Worm (Caenorhabditis elegans) whole organism, young adult: Measurements from ENCODE around the gene pgl-3.

Source experiments
- B0261.1 ChIP-seq: sonication (generic microtip); optimal IDR thresholded peaks from 2 replicates; lab custom pipeline; 2016; ENCODE audit warnings: mild to moderate bottlenecking, missing genetic modification characterization, moderate library complexity, missing compliant biosample characterization
- F10E7.11 ChIP-seq: sonication (generic microtip); optimal IDR thresholded peaks from 2 replicates; lab custom pipeline; 2017; ENCODE audit warnings: mild to moderate bottlenecking, missing genetic modification characterization, moderate library complexity, missing compliant biosample characterization
- F23B12.7 ChIP-seq: sonication (generic microtip); optimal IDR thresholded peaks from 2 replicates; lab custom pipeline; 2017; ENCODE audit warnings: missing genetic modification characterization, mild to moderate bottlenecking, missing compliant biosample characterization, antibody characterized with exemption, moderate library complexity; ENCODE audit not compliant: insufficient read depth
- F33H1.4 ChIP-seq: fragments of 200-800 bp; sonication (Bioruptor generic); IDR thresholded peaks from 2 replicates; pipeline ENCODE4 v1.3.6; 2022; ENCODE audit warnings: missing genetic modification reagents, missing genetic modification characterization, missing compliant biosample characterization
- F37B4.10 ChIP-seq: fragments of 200-800 bp; sonication (Bioruptor generic); IDR thresholded peaks from 2 replicates; pipeline ENCODE4 v1.3.6; 2022; ENCODE audit warnings: missing genetic modification characterization, missing compliant biosample characterization
- F52B5.7 ChIP-seq: sonication (generic microtip); optimal IDR thresholded peaks from 2 replicates; lab custom pipeline; 2016; ENCODE audit warnings: mild to moderate bottlenecking, missing genetic modification characterization, missing compliant biosample characterization
- F55B11.4 ChIP-seq: sonication (generic microtip); optimal IDR thresholded peaks from 2 replicates; lab custom pipeline; 2016; ENCODE audit warnings: missing compliant biosample characterization, missing genetic modification characterization, borderline replicate concordance; ENCODE audit not compliant: insufficient read depth
- K11D2.4 ChIP-seq: fragments of 200-800 bp; sonication (Bioruptor generic); IDR thresholded peaks from 2 replicates; pipeline ENCODE4 v1.3.6; 2022; ENCODE audit warnings: missing genetic modification reagents, missing genetic modification characterization, missing compliant biosample characterization
- Y79H2A.3 ChIP-seq: fragments of 200-800 bp; sonication (Bioruptor generic); conservative IDR thresholded peaks from 2 replicates; pipeline ENCODE4 v1.3.6; 2022; ENCODE audit warnings: missing genetic modification reagents, missing genetic modification characterization, missing compliant biosample characterization
- aptf-3 ChIP-seq: fragments of 200-800 bp; sonication (Bioruptor generic); IDR thresholded peaks from 2 replicates; pipeline ENCODE4 v1.3.6; 2022; ENCODE audit warnings: missing genetic modification characterization, missing compliant biosample characterization
- atf-7 ChIP-seq: sonication (generic microtip); optimal IDR thresholded peaks from 2 replicates; lab custom pipeline; 2017; ENCODE audit warnings: mild to moderate bottlenecking, missing genetic modification characterization, missing compliant biosample characterization
- athp-1 ChIP-seq: sonication (generic microtip); optimal IDR thresholded peaks from 2 replicates; lab custom pipeline; 2017; ENCODE audit warnings: mild to moderate bottlenecking, missing genetic modification characterization, missing compliant biosample characterization
- ccch-3 ChIP-seq: fragments of 200-800 bp; sonication (Bioruptor generic); optimal IDR thresholded peaks from 2 replicates; lab custom pipeline; 2018; ENCODE audit warnings: mild to moderate bottlenecking, missing genetic modification characterization, missing compliant biosample characterization
- cebp-1 ChIP-seq, 2 experiments: fragments of 200-800 bp in 1 of 2; sonication (Bioruptor generic) in 1 of 2; sonication (generic microtip) in 1 of 2; IDR thresholded peaks in 1 of 2; optimal IDR thresholded peaks in 1 of 2; 2 replicates each; pipeline versions ENCODE4 v1.3.6 to Lab custom; 2017 to 2022; ENCODE audit warnings: missing compliant biosample characterization in 2 of 2, missing genetic modification characterization in 2 of 2, mild to moderate bottlenecking in 1 of 2, missing genetic modification reagents in 1 of 2, moderate library complexity in 1 of 2
- cebp-2 ChIP-seq: fragments of 200-800 bp; sonication (Bioruptor generic); IDR thresholded peaks from 2 replicates; pipeline ENCODE4 v1.3.6; 2022; ENCODE audit warnings: missing genetic modification characterization, missing compliant biosample characterization
- ceh-58 ChIP-seq: fragments of 200-800 bp; sonication (Bioruptor generic); IDR thresholded peaks from 2 replicates; pipeline ENCODE4 v1.3.6; 2022; ENCODE audit warnings: missing genetic modification characterization, missing compliant biosample characterization
- ceh-79 ChIP-seq: sonication (generic microtip); optimal IDR thresholded peaks from 2 replicates; lab custom pipeline; 2017; ENCODE audit warnings: mild to moderate bottlenecking, missing genetic modification characterization, missing compliant biosample characterization
- dpff-1 ChIP-seq: sonication (generic microtip); optimal IDR thresholded peaks from 2 replicates; lab custom pipeline; 2017; ENCODE audit warnings: mild to moderate bottlenecking, missing genetic modification characterization, missing compliant biosample characterization
- egrh-3 ChIP-seq: fragments of 200-800 bp; sonication (Bioruptor generic); IDR thresholded peaks from 2 replicates; pipeline ENCODE4 v1.3.6; 2022; ENCODE audit warnings: missing genetic modification reagents, missing genetic modification characterization, missing compliant biosample characterization
- him-1 ChIP-seq: sonication (generic microtip); optimal IDR thresholded peaks from 2 replicates; lab custom pipeline; 2016; ENCODE audit warnings: missing genotype, missing genetic modification reagents, missing genetic modification characterization, missing compliant biosample characterization
- let-607 ChIP-seq, 2 experiments: fragments of 200-800 bp in 1 of 2; sonication (Bioruptor generic) in 1 of 2; sonication (generic microtip) in 1 of 2; optimal IDR thresholded peaks; 2 replicates each; lab custom pipeline; 2016 to 2018; ENCODE audit warnings: mild to moderate bottlenecking in 2 of 2, missing compliant biosample characterization in 2 of 2, missing genetic modification characterization in 2 of 2, moderate library complexity in 2 of 2, missing genotype in 1 of 2
- mxl-1 ChIP-seq: sonication (generic microtip); optimal IDR thresholded peaks from 2 replicates; lab custom pipeline; 2016; ENCODE audit warnings: missing genetic modification characterization, missing compliant biosample characterization
- nfya-2 ChIP-seq: fragments of 200-800 bp; sonication (Bioruptor generic); IDR thresholded peaks from 2 replicates; pipeline ENCODE4 v1.3.6; 2022; ENCODE audit warnings: missing genetic modification reagents, missing genetic modification characterization, missing compliant biosample characterization
- nfyb-1 ChIP-seq: fragments of 200-800 bp; sonication (Bioruptor generic); IDR thresholded peaks from 2 replicates; pipeline ENCODE4 v1.3.6; 2022; ENCODE audit warnings: missing genetic modification reagents, missing genetic modification characterization, missing compliant biosample characterization
- nhr-80 ChIP-seq: sonication (generic microtip); optimal IDR thresholded peaks from 2 replicates; lab custom pipeline; 2016; ENCODE audit warnings: missing genetic modification characterization, missing compliant biosample characterization
- rpc-1 ChIP-seq, 2 experiments: fragments of 150-350 bp in 1 of 2; sonication (generic microtip) in 1 of 2; optimal IDR thresholded peaks; 2 replicates each; lab custom pipeline; 2014 to 2018; ENCODE audit warnings: missing biosample characterization in 1 of 2, missing genetic modification characterization in 1 of 2, missing genetic modification reagents in 1 of 2, missing genotype in 1 of 2
- somi-1 ChIP-seq: fragments of 200-800 bp; sonication (Bioruptor generic); optimal IDR thresholded peaks from 2 replicates; lab custom pipeline; 2018; ENCODE audit warnings: mild to moderate bottlenecking, missing genetic modification characterization, missing compliant biosample characterization
- ztf-18 ChIP-seq: sonication (generic microtip); optimal IDR thresholded peaks from 2 replicates; lab custom pipeline; 2016; ENCODE audit warnings: missing genotype, mild to moderate bottlenecking, missing genetic modification characterization, missing compliant biosample characterization
- ztf-26 ChIP-seq: sonication (generic microtip); optimal IDR thresholded peaks from 2 replicates; lab custom pipeline; 2017; ENCODE audit warnings: missing genetic modification characterization, missing compliant biosample characterization

pgl-3 gene

ce11 chrV:4710464-4710863, 45.3 kb upstream of the pgl-3 start, which contains the start of gene oac-24:
Gene oac-24 (plus strand): TSS chrV:4710764.
- TF ChIP-seq aptf-3 (GFP tag; lab: Robert Waterston, UW), result no peak

- peak; percentile 39 for TF ChIP-seq nhr-80
- TF ChIP-seq cebp-2 (GFP tag; lab: Robert Waterston, UW), result no peak
These were observed 35.8 kb upstream of the pgl-3 start, which contains the start of gene prx-6 for ce11 chrV:4719965-4720364. Gene prx-6 (minus strand): TSS chrV:4720093.

DNA sequence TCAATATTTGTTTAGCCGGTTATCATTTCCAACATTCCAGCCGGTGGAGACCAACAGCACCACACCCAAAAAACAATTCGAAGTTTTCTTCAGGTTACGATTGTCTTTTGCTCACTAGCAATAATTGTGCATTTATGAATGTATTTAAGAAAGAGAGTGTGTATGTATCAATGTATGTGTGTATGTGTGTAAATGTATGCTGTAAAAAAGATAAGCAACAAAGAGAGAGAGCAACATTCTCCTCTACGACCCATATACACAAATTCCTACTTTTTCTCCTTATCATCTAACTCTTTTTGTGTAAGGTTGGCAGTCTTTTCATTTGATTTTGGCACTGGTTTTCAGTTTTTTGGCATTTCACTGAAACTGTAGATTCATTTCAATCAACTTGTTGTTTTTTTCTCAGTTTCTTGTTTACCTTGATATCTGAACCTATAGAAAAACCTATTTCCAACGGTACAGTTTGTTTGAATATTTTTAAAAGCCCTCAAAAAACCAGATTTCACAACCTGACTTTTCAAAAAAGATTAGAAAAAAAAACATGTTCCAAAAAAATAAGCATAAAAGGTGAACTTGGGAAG, 34.8 kb upstream of the pgl-3 start:
- TF ChIP-seq nfya-2 (GFP tag; lab: Robert Waterston, UW), result no peak
- TF ChIP-seq nhr-80, result peak; percentile 72
- TF ChIP-seq, all 124 proteins: peak for 1

- TF ChIP-seq F52B5.7 (tag; lab: Kevin White, UChicago) (no peak), cebp-1 (GFP tag; IDR thresholded peaks at IDR 0.05; lab: Robert Waterston, UW) (no peak), cebp-1 (tag; optimal IDR thresholded peaks at IDR 0.05; lab: Kevin White, UChicago) (no peak), F23B12.7 (tag; lab: Kevin White, UChicago) (no peak), F33H1.4 (no peak), mxl-1 (no peak), nfya-2 (GFP tag; lab: Robert Waterston, UW) (no peak), him-1 (no peak), F10E7.11 (tag; lab: Kevin White, UChicago) (no peak), atf-7 (tag; lab: Kevin White, UChicago) (no peak), K11D2.4 (GFP tag; lab: Robert Waterston, UW) (no peak), egrh-3 (GFP tag; lab: Robert Waterston, UW) (no peak), ztf-18 (no peak)
These were observed 33.5 kb upstream of the pgl-3 start, which contains the start of gene F39G3.5 for ce11 chrV:4722314-4722713. Gene F39G3.5 (plus strand): TSS chrV:4722614.

- TF ChIP-seq B0261.1 (tag; lab: Kevin White, UChicago), result no peak
- TF ChIP-seq F37B4.10 (GFP tag; lab: Robert Waterston, UW), result no peak
- TF ChIP-seq ccch-3 (GFP tag; lab: Kevin White, UChicago), result no peak
- TF ChIP-seq ceh-79 (tag; lab: Kevin White, UChicago), result no peak
- TF ChIP-seq rpc-1 (optimal IDR thresholded peaks at IDR 0.05; lab: Kevin White, UChicago), result no peak
- TF ChIP-seq rpc-1 (tag; optimal IDR thresholded peaks at IDR 0.05; lab: Kevin White, UChicago), result no peak
These were observed 31.3 kb upstream of the pgl-3 start, which contains the start of gene F39G3.4 for ce11 chrV:4724453-4724852. Gene F39G3.4 (plus strand): TSS chrV:4724753.

- TF ChIP-seq ceh-58 (GFP tag; lab: Robert Waterston, UW) (no peak), K11D2.4 (GFP tag; lab: Robert Waterston, UW) (peak; percentile 52; the same call in 1 of the 2 replicates), ztf-26 (peak; percentile 38), rpc-1 (optimal IDR thresholded peaks at IDR 0.05; lab: Kevin White, UChicago) (no peak), rpc-1 (tag; optimal IDR thresholded peaks at IDR 0.05; lab: Kevin White, UChicago) (no peak), cebp-1 (GFP tag; IDR thresholded peaks at IDR 0.05; lab: Robert Waterston, UW) (no peak), cebp-1 (tag; optimal IDR thresholded peaks at IDR 0.05; lab: Kevin White, UChicago) (peak; percentile 40), dpff-1 (tag; lab: Kevin White, UChicago) (no peak), somi-1 (GFP tag; lab: Kevin White, UChicago) (peak; percentile 63), F55B11.4 (tag; lab: Kevin White, UChicago) (no peak), Y79H2A.3 (GFP tag; lab: Robert Waterston, UW) (no peak), athp-1 (no peak), let-607 (tag; optimal IDR thresholded peaks at IDR 0.05; lab: Kevin White, UChicago) (no peak), nhr-80 (no peak), nfyb-1 (0 out of 2 replicates have a peak, but pooled peaks have one; percentile 22)
These were observed 25.7 kb upstream of the pgl-3 start, which contains the start of gene tig-2 for ce11 chrV:4730075-4730474. Gene tig-2 (minus strand): TSS chrV:4730161.
